Worm (Caenorhabditis elegans) whole organism, young adult: ENCODE results near the gene T04B8.5.

Experiments
- B0336.3 ChIP-seq: fragments of 200-800 bp; sonication (Bioruptor generic); IDR thresholded peaks from 2 replicates; pipeline ENCODE4 v1.3.6; 2022; ENCODE audit warnings: missing genetic modification characterization, missing compliant biosample characterization
- C06A6.2 ChIP-seq: fragments of 200-800 bp; sonication (Bioruptor generic); conservative IDR thresholded peaks from 2 replicates; pipeline ENCODE4 v1.3.6; 2022; ENCODE audit warnings: missing genetic modification characterization, missing compliant biosample characterization
- D2030.7 ChIP-seq: fragments of 200-800 bp; sonication (Bioruptor generic); IDR thresholded peaks from 2 replicates; pipeline ENCODE4 v1.3.6; 2022; ENCODE audit warnings: missing genetic modification reagents, missing genetic modification characterization, missing compliant biosample characterization
- F37B4.10 ChIP-seq: fragments of 200-800 bp; sonication (Bioruptor generic); IDR thresholded peaks from 2 replicates; pipeline ENCODE4 v1.3.6; 2022; ENCODE audit warnings: missing genetic modification characterization, missing compliant biosample characterization
- F39B2.1 ChIP-seq: fragments of 200-800 bp; sonication (Bioruptor generic); IDR thresholded peaks from 2 replicates; pipeline ENCODE4 v1.3.6; 2022; ENCODE audit warnings: missing genetic modification reagents, missing genetic modification characterization, missing compliant biosample characterization
- F49E8.2 ChIP-seq: sonication (generic microtip); optimal IDR thresholded peaks from 3 replicates; lab custom pipeline; 2017; ENCODE audit warnings: missing genetic modification characterization, mild to moderate bottlenecking, missing compliant biosample characterization, antibody characterized with exemption, moderate library complexity; ENCODE audit not compliant: insufficient read depth
- F52B5.7 ChIP-seq: sonication (generic microtip); optimal IDR thresholded peaks from 2 replicates; lab custom pipeline; 2016; ENCODE audit warnings: mild to moderate bottlenecking, missing genetic modification characterization, missing compliant biosample characterization
- T26A5.8 ChIP-seq: sonication (generic microtip); optimal IDR thresholded peaks from 2 replicates; lab custom pipeline; 2016; ENCODE audit warnings: missing genetic modification characterization, missing compliant biosample characterization
- Y53G8AR.9 ChIP-seq: fragments of 200-800 bp; sonication (Bioruptor generic); conservative IDR thresholded peaks from 2 replicates; pipeline ENCODE4 v1.3.6; 2022; ENCODE audit warnings: missing genetic modification reagents, missing genetic modification characterization, missing compliant biosample characterization
- Y56A3A.18 ChIP-seq: fragments of 200-800 bp; sonication (Bioruptor generic); IDR thresholded peaks from 2 replicates; pipeline ENCODE4 v1.3.6; 2022; ENCODE audit warnings: missing genetic modification reagents, missing genetic modification characterization, missing compliant biosample characterization
- Y79H2A.3 ChIP-seq: fragments of 200-800 bp; sonication (Bioruptor generic); conservative IDR thresholded peaks from 2 replicates; pipeline ENCODE4 v1.3.6; 2022; ENCODE audit warnings: missing genetic modification reagents, missing genetic modification characterization, missing compliant biosample characterization
- attf-5 ChIP-seq: fragments of 200-800 bp; sonication (Bioruptor generic); optimal IDR thresholded peaks from 2 replicates; lab custom pipeline; 2018; ENCODE audit warnings: mild to moderate bottlenecking, missing genetic modification characterization, missing compliant biosample characterization
- bed-1 ChIP-seq: fragments of 200-800 bp; sonication (Bioruptor generic); IDR thresholded peaks from 2 replicates; pipeline ENCODE4 v1.3.6; 2022; ENCODE audit warnings: missing genetic modification reagents, missing genetic modification characterization, missing compliant biosample characterization
- efl-1 ChIP-seq: fragments of 150-350 bp; optimal IDR thresholded peaks from 2 replicates; lab custom pipeline; 2014; ENCODE audit warnings: missing biosample characterization, missing genetic modification reagents, missing genetic modification characterization
- egl-44 ChIP-seq: fragments of 200-800 bp; sonication (Bioruptor generic); IDR thresholded peaks from 2 replicates; pipeline ENCODE4 v1.3.6; 2022; ENCODE audit warnings: missing genetic modification reagents, missing genetic modification characterization, missing compliant biosample characterization
- ekl-4 ChIP-seq: fragments of 200-800 bp; sonication (Bioruptor generic); IDR thresholded peaks from 2 replicates; pipeline ENCODE4 v1.3.6; 2022; ENCODE audit warnings: missing genetic modification reagents, missing genetic modification characterization, missing compliant biosample characterization
- hmg-1.2 ChIP-seq: fragments of 200-800 bp; sonication (Bioruptor generic); IDR thresholded peaks from 2 replicates; pipeline ENCODE4 v1.3.6; 2022; ENCODE audit warnings: missing genetic modification reagents, missing genetic modification characterization, missing compliant biosample characterization
- hrde-1 ChIP-seq: sonication (generic microtip); optimal IDR thresholded peaks from 2 replicates; lab custom pipeline; 2016; ENCODE audit warnings: missing genetic modification characterization, mild to moderate bottlenecking, missing compliant biosample characterization, moderate library complexity, missing genotype, missing genetic modification reagents, borderline replicate concordance
- hsf-1 ChIP-seq: fragments of 200-800 bp; sonication (Bioruptor generic); IDR thresholded peaks from 2 replicates; pipeline ENCODE4 v1.3.6; 2022; ENCODE audit warnings: missing genetic modification reagents, missing genetic modification characterization, missing compliant biosample characterization
- let-526 ChIP-seq: fragments of 200-800 bp; sonication (Bioruptor generic); IDR thresholded peaks from 2 replicates; pipeline ENCODE4 v1.3.6; 2022; ENCODE audit warnings: missing genetic modification reagents, missing genetic modification characterization, missing compliant biosample characterization
- lin-54 ChIP-seq: fragments of 200-800 bp; sonication (Bioruptor generic); optimal IDR thresholded peaks from 2 replicates; lab custom pipeline; 2018; ENCODE audit warnings: mild to moderate bottlenecking, missing genetic modification characterization, missing compliant biosample characterization
- lsl-1 ChIP-seq: fragments of 200-800 bp; sonication (Bioruptor generic); optimal IDR thresholded peaks from 2 replicates; lab custom pipeline; 2018; ENCODE audit warnings: mild to moderate bottlenecking, missing genetic modification characterization, moderate library complexity, missing compliant biosample characterization
- madf-6 ChIP-seq: fragments of 200-800 bp; sonication (Bioruptor generic); IDR thresholded peaks from 2 replicates; pipeline ENCODE4 v1.3.6; 2022; ENCODE audit warnings: missing genetic modification reagents, missing genetic modification characterization, missing compliant biosample characterization
- madf-8 ChIP-seq: fragments of 200-800 bp; sonication (Bioruptor generic); conservative IDR thresholded peaks from 2 replicates; pipeline ENCODE4 v1.3.6; 2022; ENCODE audit warnings: missing genetic modification reagents, missing genetic modification characterization, missing compliant biosample characterization
- mel-28 ChIP-seq: sonication (generic microtip); optimal IDR thresholded peaks from 2 replicates; lab custom pipeline; 2016; ENCODE audit warnings: borderline replicate concordance, mild to moderate bottlenecking, missing genetic modification characterization, missing compliant biosample characterization
- nfya-2 ChIP-seq: fragments of 200-800 bp; sonication (Bioruptor generic); IDR thresholded peaks from 2 replicates; pipeline ENCODE4 v1.3.6; 2022; ENCODE audit warnings: missing genetic modification reagents, missing genetic modification characterization, missing compliant biosample characterization
- nfyb-1 ChIP-seq: fragments of 200-800 bp; sonication (Bioruptor generic); IDR thresholded peaks from 2 replicates; pipeline ENCODE4 v1.3.6; 2022; ENCODE audit warnings: missing genetic modification reagents, missing genetic modification characterization, missing compliant biosample characterization
- nhr-120 ChIP-seq: fragments of 200-800 bp; sonication (Bioruptor generic); IDR thresholded peaks from 2 replicates; pipeline ENCODE4 v1.3.6; 2022; ENCODE audit warnings: missing genetic modification characterization, missing compliant biosample characterization
- nhr-80 ChIP-seq: sonication (generic microtip); optimal IDR thresholded peaks from 2 replicates; lab custom pipeline; 2016; ENCODE audit warnings: missing genetic modification characterization, missing compliant biosample characterization
- sea-2 ChIP-seq: fragments of 200-800 bp; sonication (Bioruptor generic); IDR thresholded peaks from 2 replicates; pipeline ENCODE4 v1.3.6; 2022; ENCODE audit warnings: missing genetic modification characterization, missing compliant biosample characterization
- snpc-1.1 ChIP-seq: sonication (generic microtip); optimal IDR thresholded peaks from 2 replicates; lab custom pipeline; 2017; ENCODE audit warnings: missing genetic modification characterization, mild to moderate bottlenecking, missing compliant biosample characterization, antibody characterized with exemption, moderate library complexity, missing genotype, missing genetic modification reagents; ENCODE audit not compliant: insufficient read depth
- snpc-3.4 ChIP-seq: sonication (generic microtip); optimal IDR thresholded peaks from 2 replicates; lab custom pipeline; 2017; ENCODE audit warnings: missing genetic modification characterization, mild to moderate bottlenecking, missing compliant biosample characterization, antibody characterized with exemption, moderate library complexity, missing genotype, missing genetic modification reagents
- snpc-4 ChIP-seq, 5 experiments: fragments of 150-350 bp in 1 of 5; sonication (generic microtip) in 4 of 5; optimal IDR thresholded peaks; 2 replicates each; lab custom pipeline; 2014 to 2018; ENCODE audit warnings: missing genetic modification characterization in 5 of 5, missing biosample characterization in 3 of 5, antibody characterized with exemption in 2 of 5, mild to moderate bottlenecking in 2 of 5, missing compliant biosample characterization in 2 of 5, missing genotype in 2 of 5, moderate library complexity in 2 of 5, missing genetic modification reagents in 1 of 5
- sptf-2 ChIP-seq: fragments of 200-800 bp; sonication (Bioruptor generic); optimal IDR thresholded peaks from 2 replicates; lab custom pipeline; 2018; ENCODE audit warnings: mild to moderate bottlenecking, missing genetic modification characterization, missing compliant biosample characterization
- tbp1 ChIP-seq: fragments of 200-800 bp; sonication (Bioruptor generic); optimal IDR thresholded peaks from 2 replicates; lab custom pipeline; 2018; ENCODE audit warnings: mild to moderate bottlenecking, missing genetic modification characterization, missing compliant biosample characterization
- tbx-9 ChIP-seq: sonication (generic microtip); optimal IDR thresholded peaks from 2 replicates; lab custom pipeline; 2016; ENCODE audit warnings: borderline replicate concordance, missing genetic modification characterization, inconsistent platforms, missing compliant biosample characterization
- tlf-1 ChIP-seq: fragments of 200-800 bp; sonication (Bioruptor generic); optimal IDR thresholded peaks from 2 replicates; lab custom pipeline; 2018; ENCODE audit warnings: mild to moderate bottlenecking, missing genetic modification characterization, missing compliant biosample characterization
- xnd-1 ChIP-seq: sonication (generic microtip); optimal IDR thresholded peaks from 2 replicates; lab custom pipeline; 2016; ENCODE audit warnings: missing genotype, missing genetic modification reagents, missing genetic modification characterization, missing compliant biosample characterization
- zim-3 ChIP-seq: sonication (generic microtip); optimal IDR thresholded peaks from 2 replicates; lab custom pipeline; 2017; ENCODE audit warnings: mild to moderate bottlenecking, missing genetic modification characterization, moderate library complexity, missing compliant biosample characterization
- ztf-25 ChIP-seq: fragments of 200-800 bp; sonication (Bioruptor generic); IDR thresholded peaks from 2 replicates; pipeline ENCODE4 v1.3.6; 2022; ENCODE audit warnings: missing genetic modification reagents, missing genetic modification characterization, missing compliant biosample characterization

Gene T04B8.5

ce11 chrII:582649-583048 is 41.7 kb downstream of the T04B8.5 start, which contains the start of gene fbxb-14:
Gene fbxb-14, minus strand, starts transcription at chrII:582749.
- TF ChIP-seq nhr-80 (tag; lab: Kevin White, UChicago): no peak
- no peak for TF ChIP-seq nhr-120 (GFP tag; lab: Robert Waterston, UW)
- TF ChIP-seq sptf-2 (GFP tag; lab: Kevin White, UChicago): no peak

ce11 chrII:581983-582382 is 42.4 kb downstream of the T04B8.5 start:
- peak; percentile 30 for TF ChIP-seq lin-54 (GFP tag; lab: Kevin White, UChicago)
- no peak for TF ChIP-seq attf-5 (GFP tag; lab: Kevin White, UChicago)
- TF ChIP-seq hsf-1 (GFP tag; lab: Robert Waterston, UW): peak; percentile 45; the same call in 1 of the 2 replicates
- TF ChIP-seq nfya-2 (GFP tag; lab: Robert Waterston, UW): no peak
- TF ChIP-seq ztf-25: 0 out of 2 replicates have a peak, but pooled peaks have one; percentile 8
- TF ChIP-seq B0336.3 (GFP tag; lab: Robert Waterston, UW): peak; percentile 63
- peak; percentile 3 for TF ChIP-seq hrde-1
- 0 out of 2 replicates have a peak, but pooled peaks have one; percentile 57 for TF ChIP-seq F39B2.1 (GFP tag; lab: Robert Waterston, UW)
- peak; percentile 66 for TF ChIP-seq ekl-4 (GFP tag; lab: Robert Waterston, UW)
- TF ChIP-seq xnd-1 (tag; lab: Kevin White, UChicago): peak; percentile 9
- peak; percentile 1 for TF ChIP-seq lsl-1 (GFP tag; lab: Kevin White, UChicago)
- no peak for TF ChIP-seq snpc-4 (GFP tag; optimal IDR thresholded peaks at IDR 0.05; lab: Kevin White, UChicago)
- peak in 1 of 4 experiments; percentile 23 for TF ChIP-seq snpc-4 (tag; optimal IDR thresholded peaks at IDR 0.05; lab: Kevin White, UChicago)
- TF ChIP-seq sea-2 (GFP tag; lab: Robert Waterston, UW): no peak
- TF ChIP-seq bed-1: no peak
- TF ChIP-seq F49E8.2 (tag; lab: Kevin White, UChicago): peak; percentile 34
- 0 out of 2 replicates have a peak, but pooled peaks have one; percentile 51 for TF ChIP-seq Y53G8AR.9 (GFP tag; lab: Robert Waterston, UW)
- TF ChIP-seq snpc-3.4 (tag; lab: Kevin White, UChicago): peak; percentile 25
- TF ChIP-seq let-526 (GFP tag; lab: Robert Waterston, UW): no peak
- TF ChIP-seq snpc-1.1 (tag; lab: Kevin White, UChicago): no peak
- TF ChIP-seq nfyb-1 (GFP tag; lab: Robert Waterston, UW): no peak
- TF ChIP-seq Y56A3A.18: 0 out of 2 replicates have a peak, but pooled peaks have one; percentile 25
- no peak for TF ChIP-seq mel-28 (tag; lab: Kevin White, UChicago)
- TF ChIP-seq tlf-1 (GFP tag; lab: Kevin White, UChicago): peak; percentile 42
- no peak for TF ChIP-seq T26A5.8 (tag; lab: Kevin White, UChicago)
- TF ChIP-seq efl-1 (GFP tag; lab: Kevin White, UChicago): no peak
- TF ChIP-seq tbx-9: no peak
- no peak for TF ChIP-seq C06A6.2 (GFP tag; lab: Robert Waterston, UW)
- no peak for TF ChIP-seq F37B4.10 (GFP tag; lab: Robert Waterston, UW)
- TF ChIP-seq F52B5.7: peak; percentile 59
- 0 out of 2 replicates have a peak, but pooled peaks have one; percentile 7 for TF ChIP-seq Y79H2A.3 (GFP tag; lab: Robert Waterston, UW)
- TF ChIP-seq D2030.7 (GFP tag; lab: Robert Waterston, UW): peak; percentile 32; the same call in 1 of the 2 replicates
- peak; percentile 13 for TF ChIP-seq tbp1 (GFP tag; lab: Kevin White, UChicago)
- no peak for TF ChIP-seq madf-8 (GFP tag; lab: Robert Waterston, UW)
- no peak for TF ChIP-seq egl-44 (GFP tag; lab: Robert Waterston, UW)
- TF ChIP-seq madf-6 (GFP tag; lab: Robert Waterston, UW): peak; percentile 63
- TF ChIP-seq zim-3 (tag; lab: Kevin White, UChicago): no peak
- TF ChIP-seq hmg-1.2: 0 out of 2 replicates have a peak, but pooled peaks have one; percentile 20
